Fruit fly (Drosophila melanogaster) whole organism, embryonic: ENCODE measurements around the gene mRpL17.

Experiments
- Ada2b ChIP-seq: fragments of 200-800 bp; sonication (Bioruptor generic); IDR thresholded peaks from 2 replicates; pipeline ENCODE4 v1.3.6; 2022; ENCODE audit warnings: missing biosample characterization, missing genetic modification characterization
- Awh ChIP-seq: fragments of 200-800 bp; sonication (Bioruptor generic); IDR thresholded peaks from 2 replicates; pipeline ENCODE4, ENCODE4 v1.3.6; 2022; ENCODE audit warnings: missing biosample characterization, missing genetic modification characterization
- BEAF-32 ChIP-seq: fragments of 200-800 bp; sonication (Bioruptor generic); optimal IDR thresholded peaks from 3 replicates; lab custom pipeline; 2017; ENCODE audit warnings: missing biosample characterization, missing genetic modification characterization, mild to moderate bottlenecking, moderate library complexity, missing genetic modification reagents
- CG10543 ChIP-seq: fragments of 200-800 bp; sonication (Bioruptor generic); optimal IDR thresholded peaks from 3 replicates; lab custom pipeline; 2017; ENCODE audit warnings: missing biosample characterization, mild to moderate bottlenecking, missing genetic modification characterization, moderate library complexity
- CG10565 ChIP-seq: fragments of 200-800 bp; sonication (Bioruptor generic); optimal IDR thresholded peaks from 3 replicates; lab custom pipeline; 2016; ENCODE audit warnings: missing biosample characterization, mild to moderate bottlenecking, missing genetic modification characterization
- CG12071 ChIP-seq: fragments of 200-800 bp; sonication (Bioruptor generic); optimal IDR thresholded peaks from 3 replicates; lab custom pipeline; 2018; ENCODE audit warnings: missing biosample characterization, mild to moderate bottlenecking, missing genetic modification characterization
- CG12299 ChIP-seq: fragments of 200-800 bp; sonication (Bioruptor generic); optimal IDR thresholded peaks from 2 replicates; lab custom pipeline; 2018; ENCODE audit warnings: missing biosample characterization, mild to moderate bottlenecking, missing genetic modification characterization
- CG14014 ChIP-seq: fragments of 200-800 bp; sonication (Bioruptor generic); IDR thresholded peaks from 2 replicates; pipeline ENCODE4 v1.3.6; 2022; ENCODE audit warnings: missing biosample characterization, missing genetic modification characterization
- CG1529 ChIP-seq: fragments of 200-800 bp; sonication (Bioruptor generic); optimal IDR thresholded peaks from 3 replicates; lab custom pipeline; 2018; ENCODE audit warnings: missing biosample characterization, missing genetic modification characterization
- CG17829 ChIP-seq: fragments of 200-800 bp; optimal IDR thresholded peaks from 2 replicates; lab custom pipeline; 2019; ENCODE audit warnings: missing biosample characterization, mild to moderate bottlenecking, missing genetic modification characterization, moderate library complexity
- CG18011 ChIP-seq: fragments of 200-800 bp; sonication (Bioruptor generic); optimal IDR thresholded peaks from 2 replicates; lab custom pipeline; 2017; ENCODE audit warnings: missing biosample characterization, missing genetic modification characterization, mild to moderate bottlenecking, moderate library complexity, missing genotype
- CG2202 ChIP-seq: fragments of 200-800 bp; sonication (Bioruptor generic); optimal IDR thresholded peaks from 2 replicates; lab custom pipeline; 2018; ENCODE audit warnings: missing biosample characterization, mild to moderate bottlenecking, missing genetic modification characterization
- CG34224 ChIP-seq: fragments of 200-800 bp; sonication (Bioruptor generic); IDR thresholded peaks from 3 replicates; pipeline ENCODE4 v1.3.6; 2022; ENCODE audit warnings: missing biosample characterization, missing genetic modification characterization; ENCODE audit not compliant: partially characterized antibody
- CG5180 ChIP-seq: fragments of 200-800 bp; sonication (Bioruptor generic); optimal IDR thresholded peaks from 3 replicates; lab custom pipeline; 2017; ENCODE audit warnings: missing biosample characterization, missing genetic modification characterization, mild to moderate bottlenecking, moderate library complexity, missing genetic modification reagents
- CG6791 ChIP-seq: fragments of 200-800 bp; sonication (Bioruptor generic); IDR thresholded peaks from 3 replicates; pipeline ENCODE4 v1.3.6; 2022; ENCODE audit warnings: missing biosample characterization, missing genetic modification characterization; ENCODE audit not compliant: partially characterized antibody
- CG8290 ChIP-seq, 3 experiments: fragments of 200-800 bp; sonication (Bioruptor generic); optimal IDR thresholded peaks; 2 replicates each; lab custom pipeline; 2016 to 2019; ENCODE audit warnings: missing biosample characterization in 3 of 3, missing genetic modification characterization in 3 of 3, mild to moderate bottlenecking in 2 of 3, moderate library complexity in 1 of 3
- CG8478 ChIP-seq: fragments of >200 bp; optimal IDR thresholded peaks from 2 replicates; lab custom pipeline; 2018
- CG8924 ChIP-seq: fragments of 200-800 bp; optimal IDR thresholded peaks from 3 replicates; lab custom pipeline; 2019; ENCODE audit warnings: missing biosample characterization, mild to moderate bottlenecking, missing genetic modification characterization, moderate library complexity
- CG9797 ChIP-seq: fragments of 200-800 bp; sonication (Bioruptor generic); optimal IDR thresholded peaks from 3 replicates; lab custom pipeline; 2018; ENCODE audit warnings: missing biosample characterization, mild to moderate bottlenecking, missing genetic modification characterization
- Deaf1 ChIP-seq: fragments of 200-800 bp; optimal IDR thresholded peaks from 3 replicates; lab custom pipeline; 2019; ENCODE audit warnings: missing biosample characterization, mild to moderate bottlenecking, missing genetic modification characterization, moderate library complexity
- Dip2 ChIP-seq: fragments of 200-800 bp; sonication (Bioruptor generic); IDR thresholded peaks from 2 replicates; pipeline ENCODE4 v1.3.6; 2022; ENCODE audit warnings: missing biosample characterization, missing genetic modification characterization
- Ets65A ChIP-seq: fragments of 200-800 bp; sonication (Bioruptor generic); peaks from one replicate; lab custom pipeline; 2016; ENCODE audit warnings: missing biosample characterization, missing genetic modification characterization
- GATAe ChIP-seq: fragments of 200-800 bp; sonication (Bioruptor generic); conservative IDR thresholded peaks from 2 replicates; pipeline ENCODE4 v1.3.6; 2022; ENCODE audit warnings: missing biosample characterization, missing genetic modification characterization
- Jarid2 ChIP-seq: fragments of 200-800 bp; sonication (Bioruptor generic); optimal IDR thresholded peaks from 3 replicates; lab custom pipeline; 2017; ENCODE audit warnings: mild to moderate bottlenecking, missing biosample characterization, missing genetic modification reagents, missing genetic modification characterization
- NK7.1 ChIP-seq: fragments of 200-800 bp; sonication (Bioruptor generic); optimal IDR thresholded peaks from 3 replicates; lab custom pipeline; 2016; ENCODE audit warnings: missing biosample characterization, missing genetic modification characterization
- Neu2 ChIP-seq: fragments of 200-800 bp; sonication (Bioruptor generic); optimal IDR thresholded peaks from 3 replicates; lab custom pipeline; 2016; ENCODE audit warnings: missing biosample characterization, missing genetic modification characterization, borderline replicate concordance
- Oli ChIP-seq: fragments of 200-800 bp; sonication (Bioruptor generic); optimal IDR thresholded peaks from 2 replicates; lab custom pipeline; 2018; ENCODE audit warnings: missing biosample characterization, mild to moderate bottlenecking, missing genetic modification characterization, moderate library complexity
- Opbp ChIP-seq: fragments of 200-800 bp; sonication (Bioruptor generic); IDR thresholded peaks from 3 replicates; pipeline ENCODE4 v1.3.6; 2022; ENCODE audit warnings: missing biosample characterization, missing genetic modification characterization; ENCODE audit not compliant: partially characterized antibody
- Optix ChIP-seq: fragments of 200-800 bp; sonication (Bioruptor generic); IDR thresholded peaks from 3 replicates; pipeline ENCODE4 v1.3.6; 2022; ENCODE audit warnings: missing biosample characterization, missing genetic modification characterization
- Poxn ChIP-seq: fragments of 200-800 bp; sonication (Bioruptor generic); IDR thresholded peaks from 2 replicates; pipeline ENCODE4 v1.3.6; 2022; ENCODE audit warnings: missing biosample characterization, missing genetic modification characterization
- Ptx1 ChIP-seq: fragments of 200-800 bp; sonication (Bioruptor generic); IDR thresholded peaks from 2 replicates; pipeline ENCODE4 v1.3.6; 2022; ENCODE audit warnings: missing biosample characterization, missing genetic modification characterization
- Ravus ChIP-seq: fragments of 200-800 bp; sonication (Bioruptor generic); IDR thresholded peaks from 2 replicates; pipeline ENCODE4 v1.3.6; 2022; ENCODE audit warnings: missing biosample characterization, missing genetic modification characterization
- YL-1 ChIP-seq: fragments of 200-800 bp; sonication (Bioruptor generic); optimal IDR thresholded peaks from 3 replicates; lab custom pipeline; 2017; ENCODE audit warnings: missing biosample characterization, mild to moderate bottlenecking, missing genetic modification characterization
- ato ChIP-seq: fragments of 200-800 bp; sonication (Bioruptor generic); IDR thresholded peaks from 2 replicates; pipeline ENCODE4 v1.3.6; 2022; ENCODE audit warnings: missing biosample characterization, missing genetic modification characterization; ENCODE audit not compliant: partially characterized antibody
- az2 ChIP-seq: fragments of 200-800 bp; sonication (Bioruptor generic); optimal IDR thresholded peaks from 3 replicates; lab custom pipeline; 2016; ENCODE audit warnings: missing biosample characterization, missing genetic modification characterization
- crol ChIP-seq: fragments of 200-800 bp; sonication (Bioruptor generic); IDR thresholded peaks from 2 replicates; pipeline ENCODE4 v1.3.6; 2022; ENCODE audit warnings: missing biosample characterization, missing genetic modification characterization
- da ChIP-seq: fragments of 200-800 bp; sonication (Bioruptor generic); optimal IDR thresholded peaks from 2 replicates; lab custom pipeline; 2016; ENCODE audit warnings: missing biosample characterization, missing genetic modification characterization
- dmrt11E ChIP-seq: fragments of 200-800 bp; sonication (Bioruptor generic); optimal IDR thresholded peaks from 3 replicates; lab custom pipeline; 2018; ENCODE audit warnings: missing biosample characterization, mild to moderate bottlenecking, missing genetic modification characterization, moderate library complexity
- ewg ChIP-seq: fragments of 200-800 bp; sonication (Bioruptor generic); optimal IDR thresholded peaks from 3 replicates; lab custom pipeline; 2017; ENCODE audit warnings: mild to moderate bottlenecking, missing biosample characterization, missing genetic modification reagents, missing genetic modification characterization
- fd3F ChIP-seq: fragments of 200-800 bp; sonication (Bioruptor generic); optimal IDR thresholded peaks from 2 replicates; lab custom pipeline; 2018; ENCODE audit warnings: missing biosample characterization, mild to moderate bottlenecking, missing genetic modification characterization, moderate library complexity
- ftz-f1 ChIP-seq: fragments of 200-800 bp; sonication (Bioruptor generic); optimal IDR thresholded peaks from 2 replicates; lab custom pipeline; 2016; ENCODE audit warnings: missing biosample characterization, missing genetic modification characterization
- h ChIP-seq: fragments of >200 bp; optimal IDR thresholded peaks from 2 replicates; lab custom pipeline; 2017
- insv ChIP-seq, 2 experiments: fragments of 200-800 bp; sonication (Bioruptor generic); optimal IDR thresholded peaks; 3 replicates each; lab custom pipeline; 2016 to 2018; ENCODE audit warnings: missing biosample characterization in 2 of 2, missing genetic modification characterization in 2 of 2
- knrl ChIP-seq: fragments of 200-800 bp; sonication (Bioruptor generic); IDR thresholded peaks from 3 replicates; pipeline ENCODE4 v1.3.6; 2022; ENCODE audit warnings: missing biosample characterization, missing genetic modification characterization; ENCODE audit not compliant: partially characterized antibody
- pzg ChIP-seq: fragments of 200-800 bp; sonication (Bioruptor generic); optimal IDR thresholded peaks from 3 replicates; lab custom pipeline; 2018; ENCODE audit warnings: missing biosample characterization, mild to moderate bottlenecking, missing genetic modification characterization, moderate library complexity
- sna ChIP-seq: fragments of 200-800 bp; sonication (Bioruptor generic); IDR thresholded peaks from 2 replicates; pipeline ENCODE4 v1.3.6; 2022; ENCODE audit warnings: missing biosample characterization, missing genetic modification characterization; ENCODE audit not compliant: partially characterized antibody
- tx ChIP-seq: fragments of 200-800 bp; sonication (Bioruptor generic); optimal IDR thresholded peaks from 2 replicates; lab custom pipeline; 2016; ENCODE audit warnings: missing biosample characterization, missing genetic modification characterization
- vvl ChIP-seq: fragments of 200-800 bp; sonication (Bioruptor generic); IDR thresholded peaks from 2 replicates; pipeline ENCODE4 v1.3.6; 2022; ENCODE audit warnings: missing biosample characterization, missing genetic modification characterization
- zf30C ChIP-seq: fragments of 200-800 bp; sonication (Bioruptor generic); optimal IDR thresholded peaks from 3 replicates; lab custom pipeline; 2018; ENCODE audit warnings: missing biosample characterization, mild to moderate bottlenecking, missing genetic modification characterization

Gene mRpL17

DNA sequence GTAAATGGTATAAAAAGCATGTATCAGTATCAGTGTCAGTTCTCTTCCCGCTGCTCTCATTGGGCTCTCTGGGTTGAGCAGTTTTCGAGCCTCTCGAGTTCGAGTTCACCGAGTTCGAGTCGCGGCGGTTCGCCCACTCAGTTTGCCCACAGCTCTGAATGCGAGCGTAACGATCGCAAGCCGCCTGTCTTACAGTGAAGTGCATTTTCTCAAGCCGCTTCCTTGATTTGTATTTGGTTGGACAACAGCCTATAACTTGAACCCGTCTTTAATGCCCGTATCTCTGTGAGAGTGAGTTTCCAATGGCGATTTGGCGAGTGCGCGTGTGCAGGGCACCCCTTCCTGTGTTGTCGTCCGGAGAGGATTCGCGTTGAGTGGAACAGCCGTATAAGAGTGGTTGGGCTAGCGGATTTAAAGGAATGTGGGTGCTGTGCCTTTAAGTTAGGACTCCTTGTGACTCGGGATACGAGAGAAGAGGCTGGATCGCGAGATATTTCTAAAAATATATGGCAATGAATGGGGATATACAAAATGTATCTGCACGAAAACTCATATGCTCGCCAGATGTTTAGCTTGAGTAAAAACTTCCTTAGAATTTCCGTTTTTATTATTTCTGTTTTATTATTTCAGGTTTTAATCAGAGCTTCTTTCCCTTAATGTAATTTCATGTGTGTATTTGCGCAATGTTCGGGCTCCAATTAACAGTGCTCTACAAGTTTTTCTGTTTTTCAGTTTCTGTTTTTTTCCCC lies 7.1 kb downstream of the mRpL17 start (continued):
- TF ChIP-seq az2 (GFP tag; lab: Kevin White, UChicago) (no peak), pzg (GFP tag; lab: Kevin White, UChicago) (no peak), CG18011 (GFP tag; lab: Kevin White, UChicago) (no peak), CG34224 (GFP tag; lab: Robert Waterston, UW) (peak; percentile 53), sna (GFP tag; lab: Robert Waterston, UW) (0 out of 2 replicates have a peak, but pooled peaks have one; percentile 46), CG5180 (GFP tag; lab: Kevin White, UChicago) (peak; percentile 88), Jarid2 (GFP tag; lab: Kevin White, UChicago) (peak; percentile 94), Optix (GFP tag; lab: Robert Waterston, UW) (no peak), Ptx1 (GFP tag; lab: Robert Waterston, UW) (no peak), CG17829 (tag; lab: Kevin White, UChicago) (peak; percentile 2), Ravus (GFP tag; lab: Robert Waterston, UW) (no peak), CG10565 (GFP tag; lab: Kevin White, UChicago) (no peak), crol (no peak), YL-1 (GFP tag; lab: Kevin White, UChicago) (no peak), CG1529 (GFP tag; lab: Kevin White, UChicago) (no peak), dmrt11E (tag; lab: Kevin White, UChicago) (no peak), tx (GFP tag; lab: Kevin White, UChicago) (no peak), GATAe (GFP tag; lab: Robert Waterston, UW) (no peak), CG10543 (no peak), Opbp (GFP tag; lab: Robert Waterston, UW) (peak; percentile 63; the same call in 1 of the 3 replicates), Awh (GFP tag; lab: Robert Waterston, UW) (no peak), CG8478 (lab: Kevin White, UChicago) (no peak), CG6791 (peak; percentile 43; the same call in 1 of the 3 replicates), knrl (0 out of 3 replicates have a peak, but pooled peaks have one; percentile 22), BEAF-32 (no peak), da (GFP tag; lab: Kevin White, UChicago) (no peak), vvl (GFP tag; lab: Robert Waterston, UW) (peak; percentile 47; the same call in 1 of the 2 replicates), ato (GFP tag; lab: Robert Waterston, UW) (peak; percentile 64; the same call in 1 of the 2 replicates), CG9797 (GFP tag; lab: Kevin White, UChicago) (no peak), Poxn (GFP tag; lab: Robert Waterston, UW) (no peak), ftz-f1 (no peak), h (lab: Kevin White, UChicago) (no peak), CG8290 (GFP tag; optimal IDR thresholded peaks at IDR 0.05; lab: Kevin White, UChicago) (no peak), CG8290 (tag; optimal IDR thresholded peaks at IDR 0.05; lab: Kevin White, UChicago) (peak in 1 of 2 experiments; percentile 46), CG14014 (no peak), Ada2b (GFP tag; lab: Robert Waterston, UW) (no peak), Ets65A (no peak), CG12071 (GFP tag; lab: Kevin White, UChicago) (no peak), CG12299 (tag; lab: Kevin White, UChicago) (peak; percentile 8), ewg (GFP tag; lab: Kevin White, UChicago) (peak; percentile 72), NK7.1 (GFP tag; lab: Kevin White, UChicago) (no peak), Deaf1 (peak; percentile 31), fd3F (GFP tag; lab: Kevin White, UChicago) (no peak), zf30C (GFP tag; lab: Kevin White, UChicago) (no peak), Dip2 (GFP tag; lab: Robert Waterston, UW) (no peak), Oli (tag; lab: Kevin White, UChicago) (no peak), Neu2 (no peak), CG2202 (no peak), insv (GFP tag; optimal IDR thresholded peaks at IDR 0.05; lab: Kevin White, UChicago) (no peak), CG8924 (no peak)
